Worm (Caenorhabditis elegans): ENCODE results near the gene nekl-4.

The nekl-4 gene

ce11 chrIII:5517423-5517822, at the start of gene nekl-4:
Gene nekl-4 (minus strand): TSS chrIII:5517523.
- no peak for TF ChIP-seq unc-62 (GFP tag; optimal IDR thresholded peaks at IDR 0.05)

ce11 chrIII:5566496-5566895, 49.2 kb upstream of the nekl-4 start:
- TF ChIP-seq unc-62 (GFP tag; optimal IDR thresholded peaks at IDR 0.05), result no peak

ce11 chrIII:5565699-5566098, 48.4 kb upstream of the nekl-4 start:
- TF ChIP-seq unc-62 (GFP tag; optimal IDR thresholded peaks at IDR 0.05), result no peak

- no peak for TF ChIP-seq unc-62 (GFP tag; optimal IDR thresholded peaks at IDR 0.05)
Measured at ce11 chrIII:5564799-5565198, 47.5 kb upstream of the nekl-4 start, which contains the start of gene mlc-3. Gene mlc-3 (plus strand): TSS chrIII:5565025.

ce11 chrIII:5564325-5564724, 47.0 kb upstream of the nekl-4 start:
- TF ChIP-seq unc-62 (GFP tag; optimal IDR thresholded peaks at IDR 0.05), result no peak

- TF ChIP-seq unc-62 (GFP tag; optimal IDR thresholded peaks at IDR 0.05), result no peak
Measured at ce11 chrIII:5563680-5564079, 46.4 kb upstream of the nekl-4 start.

- TF ChIP-seq unc-62 (GFP tag; optimal IDR thresholded peaks at IDR 0.05), result no peak
Measured at ce11 chrIII:5557246-5557819, 40.0 kb upstream of the nekl-4 start, which contains the start of gene rpc-2. Gene rpc-2 (plus strand): TSS chrIII:5557365.

- TF ChIP-seq unc-62 (GFP tag; optimal IDR thresholded peaks at IDR 0.05), result no peak
Measured at ce11 chrIII:5554884-5555500, 37.7 kb upstream of the nekl-4 start, which contains the start of the genes nmad-1 and hach-1. Gene nmad-1 (minus strand): TSS chrIII:5554934. Gene hach-1 (plus strand): TSS chrIII:5555450.

ce11 chrIII:5553098-5553497, 35.8 kb upstream of the nekl-4 start:
- TF ChIP-seq unc-62 (GFP tag; optimal IDR thresholded peaks at IDR 0.05), result no peak

ce11 chrIII:5552072-5552667, 34.8 kb upstream of the nekl-4 start, which contains the start of gene F09F7.6:
Gene F09F7.6 (minus strand): TSS chrIII:5552135.
- TF ChIP-seq unc-62 (GFP tag; optimal IDR thresholded peaks at IDR 0.05), result no peak

- TF ChIP-seq unc-62 (GFP tag; optimal IDR thresholded peaks at IDR 0.05), result no peak
Measured at ce11 chrIII:5550844-5551243, 33.5 kb upstream of the nekl-4 start.

ce11 chrIII:5550193-5550592, 32.9 kb upstream of the nekl-4 start:
- TF ChIP-seq unc-62 (GFP tag; optimal IDR thresholded peaks at IDR 0.05), result no peak

ce11 chrIII:5546730-5547129, 29.4 kb upstream of the nekl-4 start, which contains the start of gene F09F7.5:
Gene F09F7.5 (plus strand): TSS chrIII:5546987.
- TF ChIP-seq unc-62 (GFP tag; optimal IDR thresholded peaks at IDR 0.05), result no peak

ce11 chrIII:5546309-5546708, 29.0 kb upstream of the nekl-4 start:
- no peak for TF ChIP-seq unc-62 (GFP tag; optimal IDR thresholded peaks at IDR 0.05)

ce11 chrIII:5543727-5544345, 26.5 kb upstream of the nekl-4 start, which contains the start of gene D1044.1:
Gene D1044.1 (plus strand): TSS chrIII:5544295.
- TF ChIP-seq unc-62 (GFP tag; optimal IDR thresholded peaks at IDR 0.05), result no peak

- TF ChIP-seq unc-62 (GFP tag; optimal IDR thresholded peaks at IDR 0.05), result no peak
Measured at ce11 chrIII:5543050-5543449, 25.7 kb upstream of the nekl-4 start, which contains the start of gene D1044.6. Gene D1044.6 (minus strand): TSS chrIII:5543177.

Measured in whole organism, dauer.